Fruit fly (Drosophila melanogaster): Measurements from ENCODE around the gene slo.
A peak's percentile ranks its signal among the peaks of the same experiment; 100 is the strongest.

Gene slo

dm6 chr3R:24753561-24754027, 91.3 kb downstream of the slo start, which contains the start of gene asp (continued):
- TF ChIP-seq pzg (GFP tag; optimal IDR thresholded peaks at IDR 0.05) (peak; percentile 60), Kr (GFP tag; optimal IDR thresholded peaks at IDR 0.05) (no peak), Side (GFP tag; optimal IDR thresholded peaks at IDR 0.05) (no peak), CG2202 (tag; optimal IDR thresholded peaks at IDR 0.05) (no peak), CG8478 (optimal IDR thresholded peaks at IDR 0.05) (no peak), pnt (GFP tag; optimal IDR thresholded peaks at IDR 0.05) (no peak), MESR4 (GFP tag; optimal IDR thresholded peaks at IDR 0.05) (no peak), C15 (GFP tag; IDR thresholded peaks at IDR 0.05) (no peak), CG14710 (tag; optimal IDR thresholded peaks at IDR 0.05) (peak; percentile 73), chinmo (GFP tag; IDR thresholded peaks at IDR 0.05; ENCODE audit: partially characterized antibody) (peak; percentile 12; the same call in 1 of the 4 replicates), nau (GFP tag; optimal IDR thresholded peaks at IDR 0.05) (no peak), CG7963 (GFP tag; IDR thresholded peaks at IDR 0.05; ENCODE audit: partially characterized antibody) (peak; percentile 90), HLH4C (GFP tag; IDR thresholded peaks at IDR 0.05; ENCODE audit: partially characterized antibody) (peak; percentile 95), gsb (GFP tag; IDR thresholded peaks at IDR 0.05) (no peak), CG12744 (GFP tag; optimal IDR thresholded peaks at IDR 0.05) (no peak), tgo (GFP tag; IDR thresholded peaks at IDR 0.05) (peak; percentile 21; the same call in 1 of the 3 replicates), CG3065 (GFP tag; optimal IDR thresholded peaks at IDR 0.05) (no peak), luna (GFP tag; optimal IDR thresholded peaks at IDR 0.05) (no peak), stwl (tag; optimal IDR thresholded peaks at IDR 0.05) (no peak), row (GFP tag; IDR thresholded peaks at IDR 0.05) (peak; percentile 67), Dip2 (GFP tag; IDR thresholded peaks at IDR 0.05) (no peak), CG11093 (GFP tag; IDR thresholded peaks at IDR 0.05) (no peak), hb (GFP tag; IDR thresholded peaks at IDR 0.05; ENCODE audit: partially characterized antibody) (peak; percentile 84), ac (GFP tag; optimal IDR thresholded peaks at IDR 0.05) (no peak), lola (GFP tag; optimal IDR thresholded peaks at IDR 0.05) (no peak), CG1647 (GFP tag; optimal IDR thresholded peaks at IDR 0.05) (no peak), Med (GFP tag) (peak; percentile 33), CG15479 (GFP tag; optimal IDR thresholded peaks at IDR 0.05) (no peak), unpg (GFP tag; optimal IDR thresholded peaks at IDR 0.05) (no peak), wdn (GFP tag; IDR thresholded peaks at IDR 0.05) (no peak), ap (GFP tag; IDR thresholded peaks at IDR 0.05) (no peak), CG10543 (GFP tag; optimal IDR thresholded peaks at IDR 0.05) (no peak), nom (GFP tag; optimal IDR thresholded peaks at IDR 0.05) (no peak), zfh2 (GFP tag; optimal IDR thresholded peaks at IDR 0.05) (no peak), prd (optimal IDR thresholded peaks at IDR 0.05) (no peak), prd (GFP tag; IDR thresholded peaks at IDR 0.05) (peak; percentile 28; the same call in 1 of the 3 replicates), seq (GFP tag; IDR thresholded peaks at IDR 0.05) (no peak), CG14441 (GFP tag; IDR thresholded peaks at IDR 0.05) (no peak), dysf (GFP tag; IDR thresholded peaks at IDR 0.05) (no peak), CG6683 (GFP tag; optimal IDR thresholded peaks at IDR 0.05) (no peak), stc (GFP tag; IDR thresholded peaks at IDR 0.05) (no peak), CG6791 (GFP tag; IDR thresholded peaks at IDR 0.05; ENCODE audit: partially characterized antibody) (peak; percentile 87), gcm2 (GFP tag; optimal IDR thresholded peaks at IDR 0.05) (no peak), CG10267 (tag; optimal IDR thresholded peaks at IDR 0.05) (no peak), ssp (GFP tag; IDR thresholded peaks at IDR 0.05) (peak; percentile 80), CG34422 (GFP tag; IDR thresholded peaks at IDR 0.05) (no peak), gt (GFP tag; IDR thresholded peaks at IDR 0.05) (no peak), Sry-δ (GFP tag; optimal IDR thresholded peaks at IDR 0.05) (peak; percentile 67), Trl (optimal IDR thresholded peaks at IDR 0.05) (no peak), Trl (GFP tag; optimal IDR thresholded peaks at IDR 0.05) (no peak), CG15514 (GFP tag; optimal IDR thresholded peaks at IDR 0.05) (peak; percentile 56), zen (tag; optimal IDR thresholded peaks at IDR 0.05) (no peak)
